Worm (Caenorhabditis elegans): ENCODE measurements around the gene nuo-5.

DNA sequence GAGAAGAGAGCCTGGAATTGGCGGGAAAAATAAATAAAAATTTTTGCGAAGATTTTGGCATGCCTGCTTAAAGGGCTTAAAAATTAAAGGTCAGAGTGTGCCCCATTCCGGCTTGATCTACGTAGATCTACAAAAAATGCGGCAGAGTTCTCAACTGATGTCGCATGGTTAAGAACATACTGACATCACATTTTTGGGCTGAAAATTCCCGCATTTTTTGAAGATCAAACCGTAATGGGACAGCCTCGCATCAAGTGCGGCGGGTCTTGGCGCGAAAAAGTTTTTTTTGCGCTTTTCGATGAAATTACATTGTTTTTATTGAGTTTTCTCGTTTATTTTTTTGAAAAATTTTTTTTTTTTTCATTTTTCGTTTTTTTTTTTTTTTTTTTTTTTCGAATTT, 7.8 kb upstream of the nuo-5 start:
- TF ChIP-seq saeg-2 (GFP tag; IDR thresholded peaks at IDR 0.05): no peak
- no peak for TF ChIP-seq aly-2 (tag; optimal IDR thresholded peaks at IDR 0.05)
- TF ChIP-seq nhr-237 (tag; optimal IDR thresholded peaks at IDR 0.05): no peak
- TF ChIP-seq gei-8 (GFP tag; optimal IDR thresholded peaks at IDR 0.05): no peak
- no peak for TF ChIP-seq mxl-2 (GFP tag; conservative IDR thresholded peaks at IDR 0.05)
- no peak for TF ChIP-seq pha-4 (GFP tag; IDR thresholded peaks at IDR 0.05)
- TF ChIP-seq pha-4 (tag; optimal IDR thresholded peaks at IDR 0.05): no peak
- TF ChIP-seq zfp-2 (tag; optimal IDR thresholded peaks at IDR 0.05): no peak
- TF ChIP-seq ama-1 (optimal IDR thresholded peaks at IDR 0.05): no peak
- no peak for TF ChIP-seq nhr-76 (tag; optimal IDR thresholded peaks at IDR 0.05)

Measured in whole organism, L4 larva.